Worm (Caenorhabditis elegans): ENCODE data around the gene F32H5.1.

DNA sequence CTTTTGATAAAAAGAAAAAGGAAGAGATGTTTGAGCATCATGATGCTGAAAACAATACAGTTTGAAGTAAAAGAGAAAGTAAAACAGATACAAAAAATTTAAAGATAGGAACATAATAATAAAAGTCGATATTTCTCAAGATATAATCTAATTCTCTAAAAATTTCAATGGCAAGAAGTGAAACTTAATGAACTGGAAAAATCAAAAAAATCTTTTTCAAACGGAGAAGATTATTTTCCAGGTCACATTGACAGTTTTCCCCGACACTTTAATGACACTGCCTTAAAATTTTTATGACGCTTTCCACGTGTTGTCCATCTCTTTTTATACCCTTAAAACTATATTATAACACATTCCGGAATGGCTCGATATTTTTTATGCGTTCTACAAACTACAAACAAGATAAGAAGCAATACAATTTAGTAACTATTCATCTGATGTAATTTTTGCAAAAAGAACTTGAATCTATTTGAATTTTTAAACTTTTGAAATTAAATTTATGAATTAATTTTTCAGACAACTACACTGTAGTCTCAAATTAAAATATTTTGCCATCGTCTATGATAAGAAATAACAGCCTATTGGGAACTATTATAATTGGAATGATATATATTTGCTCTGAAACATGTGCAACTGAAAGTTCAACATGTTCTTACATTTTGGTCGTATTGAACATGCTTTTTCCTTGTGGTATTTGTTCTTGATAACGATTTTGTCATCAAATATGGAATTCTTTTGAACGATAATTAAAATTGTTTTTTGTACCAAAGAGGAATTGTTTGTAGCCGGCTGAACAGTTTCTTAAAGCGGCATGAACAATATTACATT lies 32.7 kb downstream of the F32H5.1 start, which contains the start of gene C50B6.7:
- TF ChIP-seq hrde-1 (tag; optimal IDR thresholded peaks at IDR 0.05; ENCODE audit: borderline replicate concordance) (no peak), Y95B8A.8 (GFP tag; IDR thresholded peaks at IDR 0.05) (no peak), snpc-1.3 (tag; optimal IDR thresholded peaks at IDR 0.05; ENCODE audit: insufficient read depth) (no peak), nfya-1 (tag; optimal IDR thresholded peaks at IDR 0.05; ENCODE audit: borderline replicate concordance, insufficient read depth) (no peak), ztf-25 (GFP tag; IDR thresholded peaks at IDR 0.05) (no peak), dpl-1 (GFP tag; optimal IDR thresholded peaks at IDR 0.05) (no peak), attf-5 (GFP tag; optimal IDR thresholded peaks at IDR 0.05) (no peak), ama-1 (optimal IDR thresholded peaks at IDR 0.05) (no peak), ama-1 (GFP tag; optimal IDR thresholded peaks at IDR 0.05) (no peak)
